Fruit fly (Drosophila melanogaster) whole organism, prepupa: ENCODE measurements around the gene SmydA-8.

Experiments used
- Blimp-1 ChIP-seq: fragments of 200-800 bp; sonication (Bioruptor generic); optimal IDR thresholded peaks from 3 replicates; lab custom pipeline; 2017; ENCODE audit warnings: missing biosample characterization, missing genetic modification characterization, mild to moderate bottlenecking, moderate library complexity, missing genetic modification reagents
- CG10631 ChIP-seq: fragments of 200-800 bp; sonication (Bioruptor generic); optimal IDR thresholded peaks from 2 replicates; lab custom pipeline; 2016; ENCODE audit warnings: missing biosample characterization, missing genetic modification characterization
- CG10669 ChIP-seq: fragments of 200-800 bp; sonication (Bioruptor generic); optimal IDR thresholded peaks from 3 replicates; lab custom pipeline; 2018; ENCODE audit warnings: missing biosample characterization, mild to moderate bottlenecking, missing genetic modification characterization, moderate library complexity
- CG11294 ChIP-seq: fragments of 200-800 bp; sonication (Bioruptor generic); IDR thresholded peaks from 2 replicates; pipeline ENCODE4 v1.3.6; 2022; ENCODE audit warnings: missing biosample characterization, missing genetic modification characterization
- CG11762 ChIP-seq: fragments of 200-800 bp; sonication (Bioruptor generic); optimal IDR thresholded peaks from 3 replicates; lab custom pipeline; 2016; ENCODE audit warnings: missing biosample characterization, missing genetic modification characterization; ENCODE audit not compliant: insufficient read depth
- CG15336 ChIP-seq: fragments of 200-800 bp; sonication (Bioruptor generic); IDR thresholded peaks from 2 replicates; pipeline ENCODE4 v1.3.6; 2022; ENCODE audit warnings: missing biosample characterization, missing genetic modification characterization
- CG3032 ChIP-seq: fragments of 200-800 bp; optimal IDR thresholded peaks from 2 replicates; lab custom pipeline; 2019; ENCODE audit warnings: missing biosample characterization, mild to moderate bottlenecking, missing genetic modification characterization, moderate library complexity
- CG31627 ChIP-seq: fragments of 200-800 bp; sonication (Bioruptor generic); optimal IDR thresholded peaks from 3 replicates; lab custom pipeline; 2016; ENCODE audit warnings: missing biosample characterization, missing genetic modification characterization
- CG32006 ChIP-seq: fragments of 200-800 bp; sonication (Bioruptor generic); optimal IDR thresholded peaks from 3 replicates; lab custom pipeline; 2017; ENCODE audit warnings: missing biosample characterization, mild to moderate bottlenecking, missing genetic modification characterization
- CG3919 ChIP-seq: fragments of 200-800 bp; sonication (Bioruptor generic); optimal IDR thresholded peaks from 3 replicates; lab custom pipeline; 2016; ENCODE audit warnings: missing biosample characterization, missing genetic modification characterization
- CG4318 ChIP-seq: fragments of 200-800 bp; sonication (Bioruptor generic); optimal IDR thresholded peaks from 3 replicates; lab custom pipeline; 2017; ENCODE audit warnings: missing biosample characterization, mild to moderate bottlenecking, missing genetic modification characterization
- CG6163 ChIP-seq: fragments of 200-800 bp; sonication (Bioruptor generic); IDR thresholded peaks from 3 replicates; pipeline ENCODE4 v1.3.6; 2022; ENCODE audit warnings: missing biosample characterization, missing genetic modification characterization
- CG6276 ChIP-seq: fragments of 200-800 bp; sonication (Bioruptor generic); optimal IDR thresholded peaks from 2 replicates; lab custom pipeline; 2017; ENCODE audit warnings: missing biosample characterization, mild to moderate bottlenecking, missing genetic modification characterization
- CG6792 ChIP-seq: fragments of 200-800 bp; sonication (Bioruptor generic); optimal IDR thresholded peaks from 3 replicates; lab custom pipeline; 2016; ENCODE audit warnings: missing biosample characterization, missing genetic modification characterization
- CG6808 ChIP-seq: fragments of 200-800 bp; sonication (Bioruptor generic); optimal IDR thresholded peaks from 3 replicates; lab custom pipeline; 2017; ENCODE audit warnings: missing biosample characterization, missing genetic modification characterization, mild to moderate bottlenecking, moderate library complexity, missing genetic modification reagents
- CG6854 ChIP-seq: fragments of 200-800 bp; sonication (Bioruptor generic); optimal IDR thresholded peaks from 2 replicates; lab custom pipeline; 2017; ENCODE audit warnings: missing biosample characterization, mild to moderate bottlenecking, missing genetic modification characterization
- CG7368 ChIP-seq: fragments of 200-800 bp; sonication (Bioruptor generic); optimal IDR thresholded peaks from 3 replicates; lab custom pipeline; 2016; ENCODE audit warnings: missing biosample characterization, missing genetic modification characterization
- CG8119 ChIP-seq: fragments of 200-800 bp; sonication (Bioruptor generic); IDR thresholded peaks from 3 replicates; pipeline ENCODE4 v1.3.6; 2022; ENCODE audit warnings: missing biosample characterization, missing genetic modification characterization
- Eip75B ChIP-seq: fragments of 200-800 bp; sonication (Bioruptor generic); optimal IDR thresholded peaks from 3 replicates; lab custom pipeline; 2016; ENCODE audit warnings: missing biosample characterization, missing genetic modification characterization
- Eip78C ChIP-seq: fragments of 200-800 bp; sonication (Bioruptor generic); peaks from one replicate; lab custom pipeline; 2016; ENCODE audit warnings: missing biosample characterization, missing genetic modification characterization
- Ets21C ChIP-seq: fragments of 200-800 bp; sonication (Bioruptor generic); optimal IDR thresholded peaks from 3 replicates; lab custom pipeline; 2016; ENCODE audit warnings: missing biosample characterization, missing genetic modification characterization
- Ets96B ChIP-seq: fragments of 200-800 bp; optimal IDR thresholded peaks from 2 replicates; lab custom pipeline; 2019; ENCODE audit warnings: missing biosample characterization, mild to moderate bottlenecking, missing genetic modification characterization, moderate library complexity
- Hr38 ChIP-seq: sonication (Bioruptor generic); optimal IDR thresholded peaks from 2 replicates; lab custom pipeline; 2016; ENCODE audit warnings: missing biosample characterization, missing genetic modification characterization
- Hr39 ChIP-seq: fragments of 200-800 bp; sonication (Bioruptor generic); optimal IDR thresholded peaks from 2 replicates; lab custom pipeline; 2016; ENCODE audit warnings: missing biosample characterization, missing genetic modification characterization
- Hr4 ChIP-seq: fragments of 200-800 bp; sonication (Bioruptor generic); optimal IDR thresholded peaks from 3 replicates; lab custom pipeline; 2016; ENCODE audit warnings: missing biosample characterization, missing genetic modification characterization
- Lpt ChIP-seq: fragments of 200-800 bp; sonication (Bioruptor generic); optimal IDR thresholded peaks from 3 replicates; lab custom pipeline; 2016; ENCODE audit warnings: missing biosample characterization, missing genetic modification characterization
- OdsH ChIP-seq: fragments of 200-800 bp; sonication (Bioruptor generic); optimal IDR thresholded peaks from 3 replicates; lab custom pipeline; 2016; ENCODE audit warnings: missing biosample characterization, missing genetic modification characterization
- Smox ChIP-seq: fragments of 200-800 bp; sonication (Bioruptor generic); optimal IDR thresholded peaks from 3 replicates; lab custom pipeline; 2016; ENCODE audit warnings: missing biosample characterization, missing genetic modification characterization
- Sox14 ChIP-seq: fragments of 200-800 bp; sonication (Bioruptor generic); optimal IDR thresholded peaks from 3 replicates; lab custom pipeline; 2016; ENCODE audit warnings: missing biosample characterization, missing genetic modification characterization
- achi ChIP-seq: fragments of 200-800 bp; sonication (Bioruptor generic); optimal IDR thresholded peaks from 3 replicates; lab custom pipeline; 2016; ENCODE audit warnings: missing biosample characterization, missing genetic modification characterization
- acj6 ChIP-seq: fragments of 200-800 bp; sonication (Bioruptor generic); optimal IDR thresholded peaks from 3 replicates; lab custom pipeline; 2016; ENCODE audit warnings: missing biosample characterization, missing genetic modification characterization
- cyc ChIP-seq: fragments of 200-800 bp; sonication (Bioruptor generic); optimal IDR thresholded peaks from 3 replicates; lab custom pipeline; 2016; ENCODE audit warnings: missing biosample characterization, missing genetic modification characterization
- dac ChIP-seq: fragments of 200-800 bp; sonication (Bioruptor generic); optimal IDR thresholded peaks from 2 replicates; lab custom pipeline; 2017; ENCODE audit warnings: missing biosample characterization, mild to moderate bottlenecking, missing genetic modification characterization
- dsx ChIP-seq: fragments of 200-800 bp; optimal IDR thresholded peaks from 3 replicates; lab custom pipeline; 2019; ENCODE audit warnings: missing biosample characterization, mild to moderate bottlenecking, missing genetic modification characterization, moderate library complexity; ENCODE audit not compliant: poor library complexity, severe bottlenecking
- eg ChIP-seq: fragments of 200-800 bp; sonication (Bioruptor generic); IDR thresholded peaks from 3 replicates; pipeline ENCODE4 v1.3.6; 2022; ENCODE audit warnings: missing biosample characterization, missing genetic modification characterization
- esn ChIP-seq: fragments of 200-800 bp; sonication (Bioruptor generic); optimal IDR thresholded peaks from 2 replicates; lab custom pipeline; 2016; ENCODE audit warnings: missing biosample characterization, mild to moderate bottlenecking, missing genetic modification characterization, moderate library complexity
- net ChIP-seq: fragments of 200-800 bp; sonication (Bioruptor generic); optimal IDR thresholded peaks from 3 replicates; lab custom pipeline; 2016; ENCODE audit warnings: missing biosample characterization, missing genetic modification characterization
- salr ChIP-seq, 2 experiments: fragments of 200-800 bp; sonication (Bioruptor generic); optimal IDR thresholded peaks; 3 replicates each; lab custom pipeline; 2016 to 2018; ENCODE audit warnings: missing biosample characterization in 2 of 2, missing genetic modification characterization in 2 of 2, mild to moderate bottlenecking in 1 of 2
- ss ChIP-seq, 2 experiments: fragments of 200-800 bp; sonication (Bioruptor generic); optimal IDR thresholded peaks; 2 replicates in 1 of 2; 3 replicates in 1 of 2; lab custom pipeline; 2017 to 2018; ENCODE audit warnings: mild to moderate bottlenecking in 2 of 2, missing biosample characterization in 2 of 2, missing genetic modification characterization in 2 of 2, moderate library complexity in 1 of 2
- svp ChIP-seq: fragments of 200-800 bp; sonication (Bioruptor generic); peaks from one replicate; lab custom pipeline; 2016; ENCODE audit warnings: missing biosample characterization, missing genetic modification characterization
- topi ChIP-seq: fragments of 200-800 bp; sonication (Bioruptor generic); optimal IDR thresholded peaks from 3 replicates; lab custom pipeline; 2016; ENCODE audit warnings: missing biosample characterization, missing genetic modification characterization

The SmydA-8 gene

dm6 chrX:2219899-2220298, 6.3 kb upstream of the SmydA-8 start:
- no peak for TF ChIP-seq ss (GFP tag; optimal IDR thresholded peaks at IDR 0.05; lab: Kevin White, UChicago)
- TF ChIP-seq CG3919 (GFP tag; lab: Kevin White, UChicago), result peak; percentile 38
- peak; percentile 58; the same call in 2 of the 3 replicates for TF ChIP-seq CG6163 (GFP tag; lab: Robert Waterston, UW)
- TF ChIP-seq CG10669 (GFP tag; lab: Kevin White, UChicago), result peak; percentile 5
- peak; percentile 75 for TF ChIP-seq Eip78C (GFP tag; lab: Kevin White, UChicago)
- peak; percentile 43 for TF ChIP-seq OdsH (GFP tag; lab: Kevin White, UChicago)
- TF ChIP-seq svp (GFP tag; lab: Kevin White, UChicago), result peak; percentile 66
- TF ChIP-seq Blimp-1 (GFP tag; lab: Kevin White, UChicago), result no peak
- TF ChIP-seq Ets96B, result peak; percentile 5
- TF ChIP-seq achi (GFP tag; lab: Kevin White, UChicago), result peak; percentile 23
- TF ChIP-seq cyc (GFP tag; lab: Kevin White, UChicago), result no peak
- TF ChIP-seq Eip75B, result no peak
- no peak for TF ChIP-seq CG31627
- TF ChIP-seq dac (GFP tag; lab: Kevin White, UChicago), result no peak
- peak; percentile 55 for TF ChIP-seq CG4318
- TF ChIP-seq salr (GFP tag; optimal IDR thresholded peaks at IDR 0.05; lab: Kevin White, UChicago), result peak in 1 of 2 experiments; percentile 2
- TF ChIP-seq Sox14 (GFP tag; lab: Kevin White, UChicago), result peak; percentile 3
- TF ChIP-seq dsx, result no peak
- no peak for TF ChIP-seq CG7368 (GFP tag; lab: Kevin White, UChicago)
- TF ChIP-seq Hr38, result no peak
- peak; percentile 74 for TF ChIP-seq Hr4
- TF ChIP-seq esn (GFP tag; lab: Kevin White, UChicago), result peak; percentile 15
- TF ChIP-seq CG10631, result peak; percentile 9
- TF ChIP-seq CG6276, result peak; percentile 15
- TF ChIP-seq CG11762 (GFP tag; lab: Kevin White, UChicago), result no peak
- TF ChIP-seq CG32006 (GFP tag; lab: Kevin White, UChicago), result peak; percentile 76
- peak; percentile 6 for TF ChIP-seq CG6808
- no peak for TF ChIP-seq Smox (GFP tag; lab: Kevin White, UChicago)
- TF ChIP-seq Ets21C (GFP tag; lab: Kevin White, UChicago), result no peak
- peak; percentile 16 for TF ChIP-seq acj6 (GFP tag; lab: Kevin White, UChicago)
- peak; percentile 45; the same call in 2 of the 3 replicates for TF ChIP-seq CG8119
- peak; percentile 12 for TF ChIP-seq CG3032 (tag; lab: Kevin White, UChicago)
- TF ChIP-seq eg (GFP tag; lab: Robert Waterston, UW), result peak; percentile 54; the same call in 2 of the 3 replicates
- TF ChIP-seq CG11294 (GFP tag; lab: Robert Waterston, UW), result no peak
- no peak for TF ChIP-seq CG6792 (GFP tag; lab: Kevin White, UChicago)
- peak; percentile 20 for TF ChIP-seq Lpt (GFP tag; lab: Kevin White, UChicago)
- peak; percentile 57 for TF ChIP-seq CG15336 (GFP tag; lab: Robert Waterston, UW)

- TF ChIP-seq net (GFP tag; lab: Kevin White, UChicago) (peak; percentile 23), CG6854 (no peak), achi (GFP tag; lab: Kevin White, UChicago) (no peak)
Measured at dm6 chrX:2219246-2219645, 5.6 kb upstream of the SmydA-8 start.

DNA sequence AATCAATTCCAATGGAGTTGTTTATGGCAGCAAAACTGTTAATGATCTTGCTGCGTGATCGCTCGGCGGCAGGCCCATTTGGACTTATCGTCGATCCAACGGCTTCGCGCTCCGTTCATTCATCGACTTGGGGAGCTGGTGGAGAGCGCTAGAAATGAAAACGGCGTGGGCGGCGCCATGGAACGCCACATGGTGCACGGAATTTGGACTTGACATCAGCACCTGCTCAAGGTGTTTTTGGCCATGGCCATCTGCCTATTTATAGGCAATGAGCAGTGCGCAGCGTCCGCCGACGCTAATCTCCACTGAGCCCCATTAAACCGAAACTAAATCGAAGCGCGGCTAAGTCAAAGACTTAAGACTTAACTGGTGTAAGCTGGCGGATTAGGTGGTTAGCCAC, 4.8 kb upstream of the SmydA-8 start:
- TF ChIP-seq acj6 (GFP tag; lab: Kevin White, UChicago) (no peak), Ets96B (no peak), Sox14 (GFP tag; lab: Kevin White, UChicago) (no peak), Hr39 (GFP tag; lab: Kevin White, UChicago) (no peak), topi (no peak)
